Worm (Caenorhabditis elegans) whole organism, L1 larva: ENCODE measurements around the gene ctf-4.

ENCODE experiments used
- C16A3.4 ChIP-seq: fragments of 150-350 bp; optimal IDR thresholded peaks from 2 replicates; lab custom pipeline; 2014; ENCODE audit warnings: missing biosample characterization, missing genetic modification characterization
- aha-1 ChIP-seq: fragments of 150-350 bp; optimal IDR thresholded peaks from 2 replicates; lab custom pipeline; 2014; ENCODE audit warnings: missing biosample characterization, missing genetic modification characterization
- aly-2 ChIP-seq: fragments of 150-350 bp; optimal IDR thresholded peaks from 2 replicates; lab custom pipeline; 2014; ENCODE audit warnings: missing biosample characterization, missing genetic modification characterization
- ama-1 ChIP-seq: fragments of 150-350 bp; optimal IDR thresholded peaks from 2 replicates; lab custom pipeline; 2014
- blmp-1 ChIP-seq: fragments of 150-350 bp; optimal IDR thresholded peaks from 2 replicates; lab custom pipeline; 2014; ENCODE audit warnings: missing biosample characterization, missing genetic modification characterization
- ceh-63 ChIP-seq: fragments of 200-800 bp; sonication (Bioruptor generic); optimal IDR thresholded peaks from 2 replicates; lab custom pipeline; 2018; ENCODE audit warnings: mild to moderate bottlenecking, missing genetic modification characterization, missing compliant biosample characterization
- ceh-8 ChIP-seq: fragments of 200-800 bp; sonication (Bioruptor generic); optimal IDR thresholded peaks from 2 replicates; lab custom pipeline; 2018; ENCODE audit warnings: mild to moderate bottlenecking, missing genetic modification characterization, moderate library complexity, missing compliant biosample characterization
- ceh-90 ChIP-seq: sonication (generic microtip); optimal IDR thresholded peaks from 2 replicates; lab custom pipeline; 2016; ENCODE audit warnings: missing genetic modification characterization, missing compliant biosample characterization
- dsc-1 ChIP-seq: sonication (generic microtip); optimal IDR thresholded peaks from 2 replicates; lab custom pipeline; 2016; ENCODE audit warnings: mild to moderate bottlenecking, missing genetic modification characterization, missing compliant biosample characterization
- elt-2 ChIP-seq: sonication (generic microtip); optimal IDR thresholded peaks from 2 replicates; lab custom pipeline; 2016; ENCODE audit warnings: missing genetic modification characterization, mild to moderate bottlenecking, inconsistent platforms, missing compliant biosample characterization, missing genetic modification reagents
- elt-3 ChIP-seq, 6 experiments: fragments of 150-350 bp in 1 of 6; sonication (generic microtip); optimal IDR thresholded peaks; 2 replicates each; lab custom pipeline; 2017 to 2018; ENCODE audit warnings: missing biosample characterization in 6 of 6, missing genetic modification characterization in 6 of 6, inconsistent platforms in 1 of 6
- ets-5 ChIP-seq: fragments of 200-800 bp; sonication (Bioruptor generic); IDR thresholded peaks from 2 replicates; pipeline ENCODE4 v1.3.6; 2022; ENCODE audit warnings: missing genetic modification characterization, missing compliant biosample characterization
- hlh-4 ChIP-seq: sonication (generic microtip); optimal IDR thresholded peaks from 2 replicates; lab custom pipeline; 2016; ENCODE audit warnings: mild to moderate bottlenecking, missing genetic modification characterization, missing compliant biosample characterization
- hpl-2 ChIP-seq: fragments of 150-350 bp; optimal IDR thresholded peaks from 2 replicates; lab custom pipeline; 2014; ENCODE audit warnings: missing biosample characterization, missing genetic modification reagents, missing genetic modification characterization
- irx-1 ChIP-seq: sonication (generic microtip); optimal IDR thresholded peaks from 2 replicates; lab custom pipeline; 2016; ENCODE audit warnings: missing genetic modification characterization, missing compliant biosample characterization
- isw-1 ChIP-seq: fragments of 200-800 bp; sonication (Bioruptor generic); IDR thresholded peaks from 2 replicates; pipeline ENCODE4 v1.3.6; 2022; ENCODE audit warnings: missing genetic modification characterization, missing compliant biosample characterization
- jun-1 ChIP-seq: fragments of 150-350 bp; optimal IDR thresholded peaks from 2 replicates; lab custom pipeline; 2014; ENCODE audit warnings: missing biosample characterization, missing genetic modification reagents, missing genetic modification characterization
- lin-13 ChIP-seq: fragments of 150-350 bp; optimal IDR thresholded peaks from 2 replicates; lab custom pipeline; 2014; ENCODE audit warnings: missing biosample characterization, missing genetic modification reagents, missing genetic modification characterization
- lin-15B ChIP-seq: fragments of 150-350 bp; sonication (generic microtip); optimal IDR thresholded peaks from 3 replicates; lab custom pipeline; 2014; ENCODE audit warnings: missing biosample characterization, missing genetic modification characterization
- mdl-1 ChIP-seq, 2 experiments: fragments of 150-350 bp; optimal IDR thresholded peaks; 2 replicates each; lab custom pipeline; 2014 to 2017; ENCODE audit warnings: missing biosample characterization in 2 of 2, missing genetic modification characterization in 2 of 2, inconsistent platforms in 1 of 2
- mef-2 ChIP-seq: fragments of 150-350 bp; optimal IDR thresholded peaks from 2 replicates; lab custom pipeline; 2014; ENCODE audit warnings: missing biosample characterization, missing genetic modification characterization
- mep-1 ChIP-seq: fragments of 150-350 bp; optimal IDR thresholded peaks from 2 replicates; lab custom pipeline; 2014; ENCODE audit warnings: missing biosample characterization, missing genetic modification characterization
- nhr-19 ChIP-seq: fragments of 200-800 bp; sonication (Bioruptor generic); conservative IDR thresholded peaks from 2 replicates; pipeline ENCODE4 v1.3.6; 2022; ENCODE audit warnings: missing genetic modification characterization, missing compliant biosample characterization
- nhr-237 ChIP-seq: fragments of 150-350 bp; optimal IDR thresholded peaks from 2 replicates; lab custom pipeline; 2014; ENCODE audit warnings: missing biosample characterization, missing genetic modification characterization
- nhr-28 ChIP-seq: fragments of 150-350 bp; optimal IDR thresholded peaks from 2 replicates; lab custom pipeline; 2014; ENCODE audit warnings: missing biosample characterization, missing genetic modification characterization
- nhr-47 ChIP-seq: sonication (generic microtip); optimal IDR thresholded peaks from 2 replicates; lab custom pipeline; 2016; ENCODE audit warnings: mild to moderate bottlenecking, missing genetic modification characterization, moderate library complexity, missing compliant biosample characterization
- nhr-71 ChIP-seq: sonication (generic microtip); optimal IDR thresholded peaks from 2 replicates; lab custom pipeline; 2016; ENCODE audit warnings: mild to moderate bottlenecking, missing genetic modification characterization, moderate library complexity, missing compliant biosample characterization
- nhr-85 ChIP-seq: sonication (generic microtip); peaks from one replicate; lab custom pipeline; 2016; ENCODE audit warnings: missing genetic modification characterization, inconsistent platforms, missing compliant biosample characterization
- nhr-90 ChIP-seq: sonication (generic microtip); optimal IDR thresholded peaks from 2 replicates; lab custom pipeline; 2016; ENCODE audit warnings: mild to moderate bottlenecking, missing genetic modification characterization, missing compliant biosample characterization; ENCODE audit not compliant: poor library complexity
- pag-3 ChIP-seq: sonication (generic microtip); optimal IDR thresholded peaks from 2 replicates; lab custom pipeline; 2017; ENCODE audit warnings: missing genetic modification characterization, mild to moderate bottlenecking, missing compliant biosample characterization, antibody characterized with exemption, borderline replicate concordance; ENCODE audit not compliant: insufficient read depth
- rnt-1 ChIP-seq: sonication (generic microtip); optimal IDR thresholded peaks from 2 replicates; lab custom pipeline; 2016; ENCODE audit warnings: mild to moderate bottlenecking, missing genetic modification characterization, moderate library complexity, missing compliant biosample characterization
- sox-4 ChIP-seq: sonication (generic microtip); optimal IDR thresholded peaks from 2 replicates; lab custom pipeline; 2016; ENCODE audit warnings: missing genetic modification characterization, missing compliant biosample characterization
- tlp-1 ChIP-seq: fragments of 150-350 bp; optimal IDR thresholded peaks from 2 replicates; lab custom pipeline; 2014; ENCODE audit warnings: missing biosample characterization, missing genetic modification characterization
- unc-130 ChIP-seq: fragments of 150-350 bp; optimal IDR thresholded peaks from 2 replicates; lab custom pipeline; 2017; ENCODE audit warnings: missing biosample characterization, missing genetic modification characterization, inconsistent platforms
- unc-30 ChIP-seq: sonication (generic microtip); optimal IDR thresholded peaks from 2 replicates; lab custom pipeline; 2017; ENCODE audit warnings: missing biosample characterization, missing genetic modification characterization
- unc-62 ChIP-seq: fragments of 150-350 bp; optimal IDR thresholded peaks from 2 replicates; lab custom pipeline; 2014; ENCODE audit warnings: missing biosample characterization, missing genetic modification reagents, missing genetic modification characterization
- unc-86 ChIP-seq: sonication (generic microtip); optimal IDR thresholded peaks from 2 replicates; lab custom pipeline; 2016; ENCODE audit warnings: missing genetic modification characterization, missing compliant biosample characterization
- unc-98 ChIP-seq: fragments of 200-800 bp; sonication (Bioruptor generic); IDR thresholded peaks from 2 replicates; pipeline ENCODE4 v1.3.6; 2022; ENCODE audit warnings: missing genetic modification characterization, missing compliant biosample characterization
- xbp-1 ChIP-seq: sonication (generic microtip); optimal IDR thresholded peaks from 2 replicates; lab custom pipeline; 2016; ENCODE audit warnings: missing genetic modification characterization, missing compliant biosample characterization
- ztf-11 ChIP-seq, 2 experiments: sonication (generic microtip); optimal IDR thresholded peaks; 2 replicates each; lab custom pipeline; 2016 to 2017; ENCODE audit warnings: missing genetic modification characterization in 2 of 2, missing biosample characterization in 1 of 2, missing compliant biosample characterization in 1 of 2

Gene ctf-4

ce11 chrV:10965501-10965900 is at the start of gene ctf-4, which contains the start of gene eef-1G (continued):
- TF ChIP-seq unc-62 (GFP tag; lab: Kevin White, UChicago) (no peak), nhr-85 (peak; percentile 98), ztf-11 (tag; optimal IDR thresholded peaks at IDR 0.05; lab: Kevin White, UChicago) (peak in 1 of 2 experiments; percentile 67), xbp-1 (tag; lab: Kevin White, UChicago) (peak; percentile 96), nhr-237 (peak; percentile 89), ets-5 (GFP tag; lab: Robert Waterston, UW) (no peak), aly-2 (tag; lab: Kevin White, UChicago) (peak; percentile 70), irx-1 (tag; lab: Kevin White, UChicago) (peak; percentile 90), aha-1 (tag; lab: Kevin White, UChicago) (peak; percentile 47), ama-1 (lab: Kevin White, UChicago) (peak; percentile 51), lin-13 (GFP tag; lab: Kevin White, UChicago) (peak; percentile 95), ceh-90 (tag; lab: Kevin White, UChicago) (no peak), unc-98 (peak; percentile 72), hlh-4 (no peak), sox-4 (tag; lab: Kevin White, UChicago) (peak; percentile 86), unc-86 (tag; lab: Kevin White, UChicago) (peak; percentile 91), jun-1 (tag; lab: Kevin White, UChicago) (peak; percentile 91), elt-2 (tag; lab: Kevin White, UChicago) (peak; percentile 92), C16A3.4 (peak; percentile 98), unc-30 (tag; lab: Kevin White, UChicago) (no peak), ceh-8 (peak; percentile 72), rnt-1 (tag; lab: Kevin White, UChicago) (peak; percentile 96), isw-1 (peak; percentile 94), lin-15B (tag; lab: Kevin White, UChicago) (peak; percentile 92), nhr-90 (tag; lab: Kevin White, UChicago) (peak; percentile 96), tlp-1 (tag; lab: Kevin White, UChicago) (no peak), blmp-1 (peak; percentile 92), mep-1 (tag; lab: Kevin White, UChicago) (peak; percentile 98), pag-3 (no peak), ceh-63 (GFP tag; lab: Kevin White, UChicago) (no peak), dsc-1 (tag; lab: Kevin White, UChicago) (peak; percentile 95), nhr-19 (GFP tag; lab: Robert Waterston, UW) (peak; percentile 99)

ce11 chrV:11014758-11015157 is 49.4 kb upstream of the ctf-4 start:
- TF ChIP-seq nhr-71 (tag; lab: Kevin White, UChicago) (peak; percentile 33), xbp-1 (tag; lab: Kevin White, UChicago) (no peak), hlh-4 (peak; percentile 91), nhr-47 (peak; percentile 4)

- TF ChIP-seq hpl-2 (no peak), mdl-1 (tag; optimal IDR thresholded peaks at IDR 0.05; lab: Kevin White, UChicago) (no peak), nhr-237 (no peak), nhr-19 (GFP tag; lab: Robert Waterston, UW) (no peak), pag-3 (no peak), elt-3 (tag; optimal IDR thresholded peaks at IDR 0.05; lab: Kevin White, UChicago) (no peak), unc-130 (tag; lab: Kevin White, UChicago) (no peak), unc-86 (tag; lab: Kevin White, UChicago) (no peak), nhr-28 (tag; lab: Kevin White, UChicago) (no peak), irx-1 (tag; lab: Kevin White, UChicago) (no peak), unc-98 (no peak), mef-2 (tag; lab: Kevin White, UChicago) (no peak), aly-2 (tag; lab: Kevin White, UChicago) (no peak)
Observed at ce11 chrV:11013179-11013578, 47.8 kb upstream of the ctf-4 start.
